Worm (Caenorhabditis elegans): ENCODE measurements around the gene M03E7.1.

Gene M03E7.1

DNA sequence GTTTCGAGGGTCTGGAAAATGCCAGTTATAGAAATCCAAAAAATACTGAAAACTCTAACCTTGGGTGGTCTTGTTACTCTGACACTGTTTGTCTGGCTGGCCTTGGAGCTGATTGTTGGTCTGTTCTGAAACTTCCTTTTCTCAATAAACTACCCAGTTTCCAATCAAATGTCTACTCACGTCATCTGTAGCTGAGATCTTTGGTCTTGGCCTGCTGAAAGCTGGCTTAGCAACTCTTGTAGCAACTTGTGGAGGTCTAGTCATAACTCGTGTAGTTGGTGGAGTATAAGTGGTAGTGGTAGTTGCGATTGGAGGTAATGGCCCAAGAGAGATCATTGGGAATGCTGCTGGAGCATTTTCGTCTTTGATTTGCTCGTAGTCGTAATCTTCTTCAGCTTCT lies 11.3 kb upstream of the M03E7.1 start:
- TF ChIP-seq ceh-16 (tag; optimal IDR thresholded peaks at IDR 0.05) = no peak
- TF ChIP-seq nhr-25 (tag; optimal IDR thresholded peaks at IDR 0.05) = no peak
- TF ChIP-seq ceh-82 (tag; optimal IDR thresholded peaks at IDR 0.05) = no peak

DNA sequence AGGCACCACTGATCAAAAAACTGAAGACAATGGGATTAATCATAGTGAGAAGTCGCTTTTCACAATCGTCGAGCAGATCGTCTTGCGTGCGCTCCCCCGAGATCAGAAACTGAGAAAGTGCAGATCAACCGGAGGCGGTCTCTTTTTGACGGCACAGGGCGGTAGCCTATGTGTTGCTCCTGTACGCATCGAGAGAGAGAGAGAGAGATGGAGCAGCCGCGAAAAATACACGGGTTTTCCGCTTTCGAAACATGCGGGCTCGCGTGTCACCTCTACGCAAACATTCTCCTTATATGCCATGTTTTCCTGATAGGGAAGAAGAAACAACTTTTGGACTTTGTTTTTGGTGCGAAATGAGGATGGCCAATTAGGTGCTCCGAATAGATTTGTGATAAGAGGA lies 8.4 kb upstream of the M03E7.1 start, which contains the start of gene lrpc-1:
TSS of gene lrpc-1 (minus strand) at position 101 of the 400 bp plus-strand sequence.
- TF ChIP-seq nhr-76 (tag; optimal IDR thresholded peaks at IDR 0.05) (no peak), daf-12 (tag; optimal IDR thresholded peaks at IDR 0.05) (no peak), ceh-16 (tag; optimal IDR thresholded peaks at IDR 0.05) (no peak), lin-39 (tag; optimal IDR thresholded peaks at IDR 0.05) (no peak), lsy-12 (tag; optimal IDR thresholded peaks at IDR 0.05) (no peak), zag-1 (tag; optimal IDR thresholded peaks at IDR 0.05) (no peak), egl-27 (tag; optimal IDR thresholded peaks at IDR 0.05) (no peak)

DNA sequence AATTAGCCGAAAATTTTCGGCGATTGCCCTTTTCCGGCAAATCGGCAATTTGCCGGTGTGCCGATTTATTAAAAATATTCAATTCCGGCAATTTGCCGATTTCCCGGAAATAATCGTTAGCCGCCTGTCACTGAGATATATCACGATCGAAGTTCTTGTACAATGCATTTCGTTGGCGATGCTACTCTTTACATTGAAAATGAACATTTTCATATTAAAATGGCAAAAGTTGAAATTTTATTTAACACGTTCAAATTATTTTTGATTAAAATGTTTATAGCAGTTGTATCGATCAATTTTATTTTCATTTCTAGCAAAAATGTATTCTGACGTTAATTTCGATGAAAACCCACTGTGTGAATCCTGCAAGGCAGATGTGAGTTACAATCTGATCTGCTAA lies 6.8 kb upstream of the M03E7.1 start, which contains the start of gene M03E7.3:
TSS of gene M03E7.3 (plus strand) at position 301 of the 400 bp plus-strand sequence.
- no peak for TF ChIP-seq egl-27 (tag; optimal IDR thresholded peaks at IDR 0.05)
- TF ChIP-seq ztf-4 (tag; optimal IDR thresholded peaks at IDR 0.05) = no peak
- TF ChIP-seq pqm-1 (tag; optimal IDR thresholded peaks at IDR 0.05) = no peak
- TF ChIP-seq lin-39 (tag; optimal IDR thresholded peaks at IDR 0.05) = no peak
- TF ChIP-seq lin-15B (tag; optimal IDR thresholded peaks at IDR 0.05) = no peak
- TF ChIP-seq ama-1 (optimal IDR thresholded peaks at IDR 0.05) = no peak
- no peak for TF ChIP-seq nhr-43 (tag; optimal IDR thresholded peaks at IDR 0.05; ENCODE audit: poor library complexity, severe bottlenecking)
- TF ChIP-seq jun-1 (tag; optimal IDR thresholded peaks at IDR 0.05) = no peak

DNA sequence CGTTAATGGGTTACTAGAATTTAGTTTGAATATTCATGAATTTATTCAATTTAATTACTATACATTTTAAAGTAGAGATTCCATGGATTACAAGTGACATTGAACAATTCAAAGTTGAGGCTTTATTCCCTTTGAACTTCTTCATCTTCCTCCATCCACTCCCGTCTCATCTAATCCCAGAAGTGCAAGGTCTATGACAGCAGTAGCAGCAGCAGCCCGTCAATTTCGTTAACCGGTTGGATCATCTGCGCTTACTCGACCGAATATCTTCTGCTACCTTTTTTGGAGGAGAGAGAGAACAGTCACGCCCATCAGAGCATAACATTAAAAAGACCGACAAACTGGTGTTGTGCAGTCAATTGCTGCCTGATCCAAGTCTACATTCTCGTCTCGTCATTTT lies 4.2 kb upstream of the M03E7.1 start, which contains the start of gene M03E7.2:
TSS of gene M03E7.2 (plus strand) at position 301 of the 400 bp plus-strand sequence.
- TF ChIP-seq lsy-12 (tag; optimal IDR thresholded peaks at IDR 0.05) (no peak), egl-5 (tag; optimal IDR thresholded peaks at IDR 0.05) (no peak), elt-1 (tag; optimal IDR thresholded peaks at IDR 0.05) (no peak), ama-1 (optimal IDR thresholded peaks at IDR 0.05) (no peak), ceh-82 (tag; optimal IDR thresholded peaks at IDR 0.05) (no peak)

DNA sequence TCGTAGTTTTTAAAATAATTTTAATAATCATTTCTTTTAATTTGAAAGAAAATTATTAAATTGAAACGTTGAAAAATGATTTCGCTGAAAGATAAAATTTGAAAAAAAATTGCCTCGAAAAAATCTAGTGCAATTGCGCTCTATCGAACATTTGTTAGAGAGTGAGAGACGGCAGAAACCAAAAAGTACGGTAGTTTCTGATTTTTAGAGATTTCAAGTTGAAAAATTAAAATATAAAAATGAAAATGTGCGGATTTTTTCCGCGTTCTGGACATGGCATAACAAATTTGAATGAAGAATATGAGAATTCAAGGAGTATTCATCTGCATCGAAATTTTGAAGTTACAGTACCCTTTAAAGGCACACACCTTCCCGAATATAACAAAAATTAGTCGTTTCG lies 2.1 kb upstream of the M03E7.1 start:
- TF ChIP-seq eor-1 (tag; optimal IDR thresholded peaks at IDR 0.05) (no peak), pha-4 (tag; optimal IDR thresholded peaks at IDR 0.05) (peak; percentile 39), nfya-1 (tag; optimal IDR thresholded peaks at IDR 0.05; ENCODE audit: insufficient read depth) (peak; percentile 27)

DNA sequence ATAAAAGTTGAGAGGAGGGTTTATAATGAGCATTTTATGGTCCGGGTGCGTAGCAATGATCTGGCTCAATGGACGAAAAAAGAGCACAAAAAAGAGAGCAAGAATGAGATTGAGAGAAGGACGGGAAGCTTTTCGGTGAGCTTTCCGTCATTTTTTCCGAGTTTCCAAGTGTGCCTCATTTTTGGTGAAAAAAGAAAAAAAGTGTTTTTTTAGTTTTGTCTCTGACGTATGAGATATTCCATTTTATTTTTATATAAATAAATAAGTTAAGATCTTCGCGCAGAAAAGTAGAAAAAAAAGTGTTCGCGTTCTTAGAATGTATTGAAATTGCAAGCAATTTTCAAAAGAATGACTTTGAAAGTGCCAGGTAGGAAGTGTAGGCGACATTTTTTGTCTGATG lies 1.4 kb upstream of the M03E7.1 start, which contains the start of gene memb-2:
TSS of gene memb-2 (minus strand) at position 101 of the 400 bp plus-strand sequence.
- no peak for TF ChIP-seq zag-1 (tag; optimal IDR thresholded peaks at IDR 0.05)
- TF ChIP-seq egl-5 (tag; optimal IDR thresholded peaks at IDR 0.05) = peak; percentile 21
- no peak for TF ChIP-seq ceh-82 (tag; optimal IDR thresholded peaks at IDR 0.05)

DNA sequence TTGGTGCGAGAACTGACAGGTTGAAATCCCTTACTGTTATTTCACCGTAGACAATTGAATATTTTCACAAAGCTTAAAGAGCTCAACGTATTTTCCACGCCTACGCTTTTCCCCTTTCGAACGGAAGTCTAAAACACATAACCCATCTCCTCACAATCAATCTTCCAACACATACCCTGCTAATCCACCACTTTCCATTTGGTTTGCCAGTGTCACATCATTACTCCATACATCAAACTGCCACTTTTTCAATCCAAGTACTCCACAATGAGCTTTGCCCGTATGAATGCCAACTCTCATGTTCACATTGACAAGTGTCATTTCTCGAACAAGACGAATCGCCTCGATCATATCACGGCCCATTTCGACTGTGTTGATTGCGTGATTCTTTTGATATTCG lies 6.5 kb downstream of the M03E7.1 start:
- TF ChIP-seq lin-39 (tag; optimal IDR thresholded peaks at IDR 0.05) (peak; percentile 39), unc-62 (GFP tag; optimal IDR thresholded peaks at IDR 0.05) (peak; percentile 72), nhr-67 (tag; optimal IDR thresholded peaks at IDR 0.05) (no peak)

DNA sequence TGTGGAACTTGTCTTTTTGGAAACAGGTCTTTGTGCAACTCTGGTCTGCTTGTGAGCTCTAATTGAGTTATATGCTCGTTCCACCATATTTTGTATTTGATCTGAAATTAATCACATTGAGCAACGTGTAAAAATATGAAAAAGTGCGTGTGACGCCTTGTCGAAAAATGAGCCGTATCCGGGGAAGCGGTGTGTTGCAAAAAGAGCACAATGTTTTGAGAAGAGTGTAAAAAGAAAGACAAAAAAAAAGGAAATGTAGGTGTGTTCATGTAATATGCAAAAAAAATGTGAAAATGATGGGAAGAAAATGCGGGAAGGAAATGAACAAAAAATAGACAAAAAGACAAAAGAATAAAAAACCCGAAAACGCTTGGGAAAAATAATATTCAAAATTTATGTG lies 9.3 kb downstream of the M03E7.1 start, which contains the start of gene acy-4:
TSS of gene acy-4 (minus strand) at position 101 of the 400 bp plus-strand sequence.
- TF ChIP-seq hmg-11 (tag; optimal IDR thresholded peaks at IDR 0.05) (no peak), elt-2 (tag; optimal IDR thresholded peaks at IDR 0.05) (no peak), sea-2 (GFP tag; optimal IDR thresholded peaks at IDR 0.05) (no peak), ztf-4 (tag; optimal IDR thresholded peaks at IDR 0.05) (no peak), eor-1 (tag; optimal IDR thresholded peaks at IDR 0.05) (no peak), pqm-1 (tag; optimal IDR thresholded peaks at IDR 0.05) (no peak), ceh-16 (tag; optimal IDR thresholded peaks at IDR 0.05) (no peak), tbx-2 (tag; optimal IDR thresholded peaks at IDR 0.05) (no peak), nhr-12 (tag; optimal IDR thresholded peaks at IDR 0.05) (no peak), R02D3.7 (tag; optimal IDR thresholded peaks at IDR 0.05) (no peak), ceh-9 (tag; optimal IDR thresholded peaks at IDR 0.05) (no peak), lin-15B (tag; optimal IDR thresholded peaks at IDR 0.05) (no peak)
